Fruit fly (Drosophila melanogaster) whole organism, embryonic: Measurements from ENCODE around the gene Ifrd1.

Source experiments
- Ada2b ChIP-seq: fragments of 200-800 bp; sonication (Bioruptor generic); IDR thresholded peaks from 2 replicates; pipeline ENCODE4 v1.3.6; 2022; ENCODE audit warnings: missing biosample characterization, missing genetic modification characterization
- CG10462 ChIP-seq: fragments of 200-800 bp; sonication (Bioruptor generic); optimal IDR thresholded peaks from 2 replicates; lab custom pipeline; 2016; ENCODE audit warnings: missing biosample characterization, missing genetic modification characterization
- CG10565 ChIP-seq: fragments of 200-800 bp; sonication (Bioruptor generic); optimal IDR thresholded peaks from 3 replicates; lab custom pipeline; 2016; ENCODE audit warnings: missing biosample characterization, mild to moderate bottlenecking, missing genetic modification characterization
- CG12236 ChIP-seq: fragments of 200-800 bp; sonication (Bioruptor generic); optimal IDR thresholded peaks from 2 replicates; lab custom pipeline; 2016; ENCODE audit warnings: missing biosample characterization, missing genetic modification characterization
- CG12769 ChIP-seq: fragments of 200-800 bp; sonication (Bioruptor generic); optimal IDR thresholded peaks from 2 replicates; lab custom pipeline; 2019; ENCODE audit warnings: missing biosample characterization, mild to moderate bottlenecking, missing genetic modification characterization, moderate library complexity
- CG2116 ChIP-seq: fragments of 200-800 bp; sonication (Bioruptor generic); optimal IDR thresholded peaks from 3 replicates; lab custom pipeline; 2018; ENCODE audit warnings: missing biosample characterization, mild to moderate bottlenecking, missing genetic modification characterization
- CG3065 ChIP-seq: fragments of 200-800 bp; sonication (Bioruptor generic); optimal IDR thresholded peaks from 2 replicates; lab custom pipeline; 2016; ENCODE audit warnings: missing biosample characterization, missing genetic modification characterization
- CG31441 ChIP-seq: fragments of 200-800 bp; sonication (Bioruptor generic); IDR thresholded peaks from 2 replicates; pipeline ENCODE4 v1.3.6; 2022; ENCODE audit warnings: missing biosample characterization, missing genetic modification characterization
- CG34224 ChIP-seq: fragments of 200-800 bp; sonication (Bioruptor generic); IDR thresholded peaks from 3 replicates; pipeline ENCODE4 v1.3.6; 2022; ENCODE audit warnings: missing biosample characterization, missing genetic modification characterization; ENCODE audit not compliant: partially characterized antibody
- CG4360 ChIP-seq: fragments of 200-800 bp; sonication (Bioruptor generic); IDR thresholded peaks from 2 replicates; pipeline ENCODE4 v1.3.6; 2022; ENCODE audit warnings: missing biosample characterization, missing genetic modification characterization
- CG5180 ChIP-seq: fragments of 200-800 bp; sonication (Bioruptor generic); optimal IDR thresholded peaks from 3 replicates; lab custom pipeline; 2017; ENCODE audit warnings: missing biosample characterization, missing genetic modification characterization, mild to moderate bottlenecking, moderate library complexity, missing genetic modification reagents
- CG6254 ChIP-seq: fragments of 200-800 bp; sonication (Bioruptor generic); optimal IDR thresholded peaks from 3 replicates; lab custom pipeline; 2017; ENCODE audit warnings: mild to moderate bottlenecking, missing biosample characterization, missing genetic modification reagents, missing genetic modification characterization
- CG6813 ChIP-seq: fragments of 200-800 bp; sonication (Bioruptor generic); optimal IDR thresholded peaks from 2 replicates; lab custom pipeline; 2017; ENCODE audit warnings: missing biosample characterization, missing genetic modification characterization, mild to moderate bottlenecking, moderate library complexity, missing genetic modification reagents
- CG7357 ChIP-seq: fragments of 200-800 bp; sonication (Bioruptor generic); IDR thresholded peaks from 3 replicates; pipeline ENCODE4 v1.3.6; 2022; ENCODE audit warnings: missing biosample characterization, missing genetic modification characterization
- CG7928 ChIP-seq: fragments of 200-800 bp; sonication (Bioruptor generic); optimal IDR thresholded peaks from 2 replicates; lab custom pipeline; 2017; ENCODE audit warnings: missing biosample characterization, mild to moderate bottlenecking, missing genetic modification characterization
- CG8290 ChIP-seq, 3 experiments: fragments of 200-800 bp; sonication (Bioruptor generic); optimal IDR thresholded peaks; 2 replicates each; lab custom pipeline; 2016 to 2019; ENCODE audit warnings: missing biosample characterization in 3 of 3, missing genetic modification characterization in 3 of 3, mild to moderate bottlenecking in 2 of 3, moderate library complexity in 1 of 3
- CG8944 ChIP-seq: fragments of 200-800 bp; sonication (Bioruptor generic); optimal IDR thresholded peaks from 3 replicates; lab custom pipeline; 2016; ENCODE audit warnings: missing biosample characterization, missing genetic modification characterization
- CTCF ChIP-seq: fragments of 200-800 bp; sonication (Bioruptor generic); optimal IDR thresholded peaks from 2 replicates; lab custom pipeline; 2017; ENCODE audit warnings: missing biosample characterization, mild to moderate bottlenecking, missing genetic modification characterization, moderate library complexity
- CoRest ChIP-seq: fragments of 200-800 bp; sonication (Bioruptor generic); optimal IDR thresholded peaks from 3 replicates; lab custom pipeline; 2018; ENCODE audit warnings: missing biosample characterization, mild to moderate bottlenecking, missing genetic modification characterization, moderate library complexity
- Drgx ChIP-seq: fragments of 200-800 bp; sonication (Bioruptor generic); IDR thresholded peaks from 2 replicates; pipeline ENCODE4 v1.3.6; 2022; ENCODE audit warnings: missing biosample characterization, missing genetic modification characterization
- ERR ChIP-seq: fragments of 200-800 bp; sonication (Bioruptor generic); optimal IDR thresholded peaks from 2 replicates; lab custom pipeline; 2016; ENCODE audit warnings: missing biosample characterization, missing genetic modification characterization
- Ets97D ChIP-seq: fragments of 200-800 bp; sonication (Bioruptor generic); optimal IDR thresholded peaks from 3 replicates; lab custom pipeline; 2016; ENCODE audit warnings: missing biosample characterization, missing genetic modification characterization
- Gug ChIP-seq: fragments of 200-800 bp; sonication (Bioruptor generic); IDR thresholded peaks from 4 replicates; pipeline ENCODE4 v1.3.6; 2022; ENCODE audit warnings: missing biosample characterization, missing genetic modification characterization
- Kr ChIP-seq: fragments of 200-800 bp; sonication (Bioruptor generic); optimal IDR thresholded peaks from 2 replicates; lab custom pipeline; 2017; ENCODE audit warnings: missing biosample characterization, mild to moderate bottlenecking, missing genetic modification characterization
- Lim3 ChIP-seq: fragments of 200-800 bp; sonication (Bioruptor generic); IDR thresholded peaks from 2 replicates; pipeline ENCODE4 v1.3.6; 2022; ENCODE audit warnings: missing biosample characterization, missing genetic modification characterization
- Med ChIP-seq: fragments of 200-800 bp; sonication (Bioruptor generic); peaks from one replicate; lab custom pipeline; 2016; ENCODE audit warnings: missing biosample characterization, missing genetic modification characterization, mild to moderate bottlenecking, inconsistent platforms, moderate library complexity
- NC2β ChIP-seq: fragments of 200-800 bp; sonication (Bioruptor generic); optimal IDR thresholded peaks from 2 replicates; lab custom pipeline; 2016; ENCODE audit warnings: missing biosample characterization, missing genetic modification characterization
- NK7.1 ChIP-seq: fragments of 200-800 bp; sonication (Bioruptor generic); optimal IDR thresholded peaks from 3 replicates; lab custom pipeline; 2016; ENCODE audit warnings: missing biosample characterization, missing genetic modification characterization
- Nf-YC ChIP-seq: fragments of 200-800 bp; optimal IDR thresholded peaks from 3 replicates; lab custom pipeline; 2019; ENCODE audit warnings: missing biosample characterization, mild to moderate bottlenecking, missing genetic modification characterization, moderate library complexity
- PHDP ChIP-seq: fragments of 200-800 bp; sonication (Bioruptor generic); optimal IDR thresholded peaks from 3 replicates; lab custom pipeline; 2018; ENCODE audit warnings: missing biosample characterization, mild to moderate bottlenecking, missing genetic modification characterization, moderate library complexity
- Ssrp ChIP-seq: fragments of 200-800 bp; sonication (Bioruptor generic); optimal IDR thresholded peaks from 2 replicates; lab custom pipeline; 2018; ENCODE audit warnings: missing biosample characterization, mild to moderate bottlenecking, missing genetic modification characterization, moderate library complexity
- Trl ChIP-seq, 3 experiments: fragments of >200 bp in 2 of 3; fragments of 200-800 bp in 1 of 3; sonication (Bioruptor generic) in 1 of 3; optimal IDR thresholded peaks; 2 replicates in 1 of 3; 3 replicates in 2 of 3; lab custom pipeline; 2016 to 2017; ENCODE audit warnings: missing biosample characterization in 1 of 3, missing genetic modification characterization in 1 of 3
- Xbp1 ChIP-seq: fragments of 200-800 bp; sonication (Bioruptor generic); optimal IDR thresholded peaks from 3 replicates; lab custom pipeline; 2016; ENCODE audit warnings: missing biosample characterization, mild to moderate bottlenecking, missing genetic modification characterization
- Xrp1 ChIP-seq: fragments of 200-800 bp; sonication (Bioruptor generic); IDR thresholded peaks from 2 replicates; pipeline ENCODE4 v1.3.6; 2022; ENCODE audit warnings: missing biosample characterization, missing genetic modification characterization
- YL-1 ChIP-seq: fragments of 200-800 bp; sonication (Bioruptor generic); optimal IDR thresholded peaks from 3 replicates; lab custom pipeline; 2017; ENCODE audit warnings: missing biosample characterization, mild to moderate bottlenecking, missing genetic modification characterization
- abd-A ChIP-seq: fragments of 200-800 bp; sonication (Bioruptor generic); optimal IDR thresholded peaks from 3 replicates; lab custom pipeline; 2019; ENCODE audit warnings: missing biosample characterization, mild to moderate bottlenecking, missing genetic modification characterization, moderate library complexity
- cg ChIP-seq: fragments of 200-800 bp; sonication (Bioruptor generic); optimal IDR thresholded peaks from 3 replicates; lab custom pipeline; 2019; ENCODE audit warnings: missing biosample characterization, mild to moderate bottlenecking, missing genetic modification characterization, moderate library complexity
- chm ChIP-seq: fragments of 200-800 bp; sonication (Bioruptor generic); IDR thresholded peaks from 2 replicates; pipeline ENCODE4 v1.3.6; 2022; ENCODE audit warnings: missing biosample characterization, missing genetic modification characterization
- dpn ChIP-seq, 2 experiments: fragments of 200-800 bp; sonication (Bioruptor generic); optimal IDR thresholded peaks; 3 replicates each; lab custom pipeline; 2016; ENCODE audit warnings: missing biosample characterization in 2 of 2, missing genetic modification characterization in 2 of 2
- grau ChIP-seq: fragments of 200-800 bp; optimal IDR thresholded peaks from 3 replicates; lab custom pipeline; 2019; ENCODE audit warnings: missing biosample characterization, mild to moderate bottlenecking, missing genetic modification characterization, moderate library complexity
- gt ChIP-seq: fragments of 200-800 bp; sonication (Bioruptor generic); IDR thresholded peaks from 2 replicates; pipeline ENCODE4 v1.3.6; 2022; ENCODE audit warnings: missing biosample characterization, missing genetic modification characterization
- hb ChIP-seq: fragments of 200-800 bp; sonication (Bioruptor generic); IDR thresholded peaks from 3 replicates; pipeline ENCODE4 v1.3.6; 2022; ENCODE audit warnings: missing biosample characterization, missing genetic modification characterization; ENCODE audit not compliant: partially characterized antibody
- lov ChIP-seq, 2 experiments: fragments of 200-800 bp in 1 of 2; fragments of >200 bp in 1 of 2; sonication (Bioruptor generic) in 1 of 2; IDR thresholded peaks in 1 of 2; optimal IDR thresholded peaks in 1 of 2; 2 replicates in 1 of 2; 3 replicates in 1 of 2; pipeline versions ENCODE4 v1.3.6 to Lab custom; 2017 to 2022; ENCODE audit warnings: missing biosample characterization in 1 of 2, missing genetic modification characterization in 1 of 2
- maf-S ChIP-seq: fragments of 200-800 bp; sonication (Bioruptor generic); optimal IDR thresholded peaks from 2 replicates; lab custom pipeline; 2016; ENCODE audit warnings: missing biosample characterization, missing genetic modification characterization
- nau ChIP-seq: fragments of 200-800 bp; sonication (Bioruptor generic); optimal IDR thresholded peaks from 3 replicates; lab custom pipeline; 2017; ENCODE audit warnings: missing biosample characterization, mild to moderate bottlenecking, missing genetic modification characterization, missing genetic modification reagents
- nerfin-1 ChIP-seq: fragments of 200-800 bp; sonication (Bioruptor generic); optimal IDR thresholded peaks from 3 replicates; lab custom pipeline; 2019; ENCODE audit warnings: missing biosample characterization, mild to moderate bottlenecking, missing genetic modification characterization, moderate library complexity
- odd ChIP-seq: fragments of 200-800 bp; sonication (Bioruptor generic); optimal IDR thresholded peaks from 2 replicates; lab custom pipeline; 2017; ENCODE audit warnings: missing biosample characterization, mild to moderate bottlenecking, missing genetic modification characterization
- row ChIP-seq: fragments of 200-800 bp; sonication (Bioruptor generic); IDR thresholded peaks from 3 replicates; pipeline ENCODE4 v1.3.6; 2022; ENCODE audit warnings: missing biosample characterization, missing genetic modification characterization
- sima ChIP-seq: fragments of 200-800 bp; sonication (Bioruptor generic); optimal IDR thresholded peaks from 2 replicates; lab custom pipeline; 2016; ENCODE audit warnings: missing biosample characterization, missing genetic modification characterization
- sug ChIP-seq: fragments of 200-800 bp; optimal IDR thresholded peaks from 2 replicates; lab custom pipeline; 2019; ENCODE audit warnings: missing biosample characterization, mild to moderate bottlenecking, missing genetic modification characterization, moderate library complexity
- wdn ChIP-seq: fragments of 200-800 bp; sonication (Bioruptor generic); IDR thresholded peaks from 2 replicates; pipeline ENCODE4 v1.3.6; 2022; ENCODE audit warnings: missing biosample characterization, missing genetic modification characterization

Gene Ifrd1

dm6 chr2L:2891200-2891599, 16.9 kb upstream of the Ifrd1 start (continued):
- TF ChIP-seq cg (GFP tag; lab: Kevin White, UChicago) (peak; percentile 45), CG3065 (GFP tag; lab: Kevin White, UChicago) (no peak), abd-A (tag; lab: Kevin White, UChicago) (peak; percentile 41), Ada2b (GFP tag; lab: Robert Waterston, UW) (no peak), CG7928 (GFP tag; lab: Kevin White, UChicago) (no peak), sima (no peak), odd (GFP tag; lab: Kevin White, UChicago) (no peak), sug (tag; lab: Kevin White, UChicago) (no peak), CG12769 (no peak), gt (GFP tag; lab: Robert Waterston, UW) (no peak), Gug (GFP tag; lab: Robert Waterston, UW) (no peak), wdn (GFP tag; lab: Robert Waterston, UW) (no peak), dpn (GFP tag; optimal IDR thresholded peaks at IDR 0.05; lab: Kevin White, UChicago) (no peak), NK7.1 (GFP tag; lab: Kevin White, UChicago) (no peak), nau (no peak), CG5180 (GFP tag; lab: Kevin White, UChicago) (peak; percentile 60), CG12236 (GFP tag; lab: Kevin White, UChicago) (no peak), Med (peak; percentile 19), hb (GFP tag; lab: Robert Waterston, UW) (no peak), NC2β (GFP tag; lab: Kevin White, UChicago) (no peak), PHDP (tag; lab: Kevin White, UChicago) (no peak), CG4360 (GFP tag; lab: Robert Waterston, UW) (0 out of 2 replicates have a peak, but pooled peaks have one; percentile 12), CG2116 (GFP tag; lab: Kevin White, UChicago) (no peak), CG8944 (GFP tag; lab: Kevin White, UChicago) (no peak), CG7357 (no peak), YL-1 (GFP tag; lab: Kevin White, UChicago) (no peak), CG31441 (no peak), CG6254 (GFP tag; lab: Kevin White, UChicago) (no peak), Kr (no peak), Lim3 (GFP tag; lab: Robert Waterston, UW) (no peak), grau (no peak), Nf-YC (tag; lab: Kevin White, UChicago) (no peak), CTCF (no peak), CG34224 (GFP tag; lab: Robert Waterston, UW) (no peak), nerfin-1 (tag; lab: Kevin White, UChicago) (no peak), Drgx (no peak), lov (optimal IDR thresholded peaks at IDR 0.05; lab: Kevin White, UChicago) (no peak), lov (GFP tag; IDR thresholded peaks at IDR 0.05; lab: Robert Waterston, UW) (no peak), CG6813 (no peak), CG8290 (GFP tag; optimal IDR thresholded peaks at IDR 0.05; lab: Kevin White, UChicago) (no peak), CG8290 (tag; optimal IDR thresholded peaks at IDR 0.05; lab: Kevin White, UChicago) (no peak), ERR (GFP tag; lab: Kevin White, UChicago) (no peak), Xrp1 (GFP tag; lab: Robert Waterston, UW) (0 out of 2 replicates have a peak, but pooled peaks have one; percentile 18), Xbp1 (GFP tag; lab: Kevin White, UChicago) (no peak), CG10565 (GFP tag; lab: Kevin White, UChicago) (no peak), Trl (optimal IDR thresholded peaks at IDR 0.05; lab: Kevin White, UChicago) (peak; percentile 2 to 15), Trl (GFP tag; optimal IDR thresholded peaks at IDR 0.05; lab: Kevin White, UChicago) (no peak), CoRest (tag; lab: Kevin White, UChicago) (no peak), Ssrp (tag; lab: Kevin White, UChicago) (no peak), Ets97D (GFP tag; lab: Kevin White, UChicago) (no peak), chm (0 out of 2 replicates have a peak, but pooled peaks have one; percentile 23), row (GFP tag; lab: Robert Waterston, UW) (no peak), CG10462 (GFP tag; lab: Kevin White, UChicago) (no peak), maf-S (no peak)
